Worm (Caenorhabditis elegans): ENCODE data around the gene srh-63.

The srh-63 gene

ce11 chrIV:14515162-14515561 is 8.5 kb upstream of the srh-63 start:
- TF ChIP-seq ceh-58 (GFP tag; IDR thresholded peaks at IDR 0.05) (no peak), unc-62 (GFP tag; optimal IDR thresholded peaks at IDR 0.05) (no peak), rpc-1 (optimal IDR thresholded peaks at IDR 0.05) (no peak), rpc-1 (tag; optimal IDR thresholded peaks at IDR 0.05) (peak; percentile 37), hsf-1 (GFP tag; IDR thresholded peaks at IDR 0.05) (no peak), lir-1 (GFP tag; conservative IDR thresholded peaks at IDR 0.05) (no peak), snpc-4 (GFP tag; optimal IDR thresholded peaks at IDR 0.05) (no peak), snpc-4 (tag; optimal IDR thresholded peaks at IDR 0.05) (peak in 1 of 4 experiments; percentile 74), hmg-1.2 (GFP tag; IDR thresholded peaks at IDR 0.05) (no peak), ekl-4 (GFP tag; IDR thresholded peaks at IDR 0.05) (no peak), attf-6 (GFP tag; IDR thresholded peaks at IDR 0.05) (0 out of 2 replicates have a peak, but pooled peaks have one; percentile 12), nhr-27 (tag; optimal IDR thresholded peaks at IDR 0.05) (no peak), cebp-2 (GFP tag; IDR thresholded peaks at IDR 0.05) (0 out of 2 replicates have a peak, but pooled peaks have one; percentile 49), pbrm-1 (GFP tag; IDR thresholded peaks at IDR 0.05) (no peak), F10E7.11 (tag; optimal IDR thresholded peaks at IDR 0.05) (no peak), ztf-3 (GFP tag; optimal IDR thresholded peaks at IDR 0.05) (no peak), lsy-27 (tag; optimal IDR thresholded peaks at IDR 0.05; ENCODE audit: borderline replicate concordance, insufficient read depth) (no peak)

DNA sequence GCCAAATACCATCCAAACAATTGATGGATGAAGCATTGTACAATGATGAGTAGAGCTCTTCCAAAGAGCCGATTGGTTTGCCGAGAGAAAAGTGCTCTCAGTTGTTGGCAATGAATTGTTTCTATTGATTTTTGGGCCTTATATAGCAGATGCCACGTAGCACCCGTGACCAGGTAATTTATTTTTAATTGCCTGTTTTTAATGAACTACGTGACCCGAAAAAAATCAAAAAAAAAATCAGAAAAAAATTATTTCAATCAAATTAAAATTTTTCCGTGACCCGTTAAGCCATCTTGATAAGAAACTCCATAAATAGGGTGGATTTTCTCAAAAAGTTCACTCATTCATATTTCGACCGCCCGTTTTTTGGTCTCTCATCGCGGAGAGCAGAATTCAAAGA is 4.2 kb upstream of the srh-63 start, which contains the start of the genes Y57G11A.2 and T27E7.1:
Gene Y57G11A.2, minus strand, starts transcription at position 101 of the 400 bp plus-strand sequence.
Gene T27E7.1, plus strand, starts transcription at position 337 of the 400 bp plus-strand sequence.
- TF ChIP-seq ets-4 (GFP tag; optimal IDR thresholded peaks at IDR 0.05) (no peak), ztf-3 (GFP tag; optimal IDR thresholded peaks at IDR 0.05) (no peak), lag-1 (GFP tag; IDR thresholded peaks at IDR 0.05) (no peak)

ce11 chrIV:14525272-14526162 is 1.8 kb downstream of the srh-63 start:
- peak; percentile 68 for TF ChIP-seq tbp1 (GFP tag; optimal IDR thresholded peaks at IDR 0.05)
- TF ChIP-seq ekl-4 (GFP tag; IDR thresholded peaks at IDR 0.05) = peak; percentile 78
- peak; percentile 43; the same call in 1 of the 2 replicates for TF ChIP-seq Y53F4B.3 (GFP tag; IDR thresholded peaks at IDR 0.05)
- peak; percentile 99 for TF ChIP-seq pbrm-1 (GFP tag; IDR thresholded peaks at IDR 0.05)
- TF ChIP-seq ceh-100 (GFP tag; IDR thresholded peaks at IDR 0.05) = peak; percentile 87
- peak; percentile 39; the same call in 1 of the 2 replicates for TF ChIP-seq B0019.2 (GFP tag; conservative IDR thresholded peaks at IDR 0.05)
- peak; percentile 57 for TF ChIP-seq madf-8 (GFP tag; conservative IDR thresholded peaks at IDR 0.05)
- TF ChIP-seq madf-3 (GFP tag; IDR thresholded peaks at IDR 0.05) = peak; percentile 75; the same call in 1 of the 2 replicates
- peak; percentile 77 for TF ChIP-seq nfyb-1 (GFP tag; IDR thresholded peaks at IDR 0.05)
- TF ChIP-seq lin-54 (GFP tag; optimal IDR thresholded peaks at IDR 0.05) = peak; percentile 26
- peak; percentile 66 for TF ChIP-seq mcd-1 (GFP tag; IDR thresholded peaks at IDR 0.05)
- peak; percentile 97 for TF ChIP-seq D2030.7 (GFP tag; IDR thresholded peaks at IDR 0.05)
- TF ChIP-seq rcor-1 (GFP tag; IDR thresholded peaks at IDR 0.05) = peak; percentile 88
- peak; percentile 100 for TF ChIP-seq attf-6 (GFP tag; IDR thresholded peaks at IDR 0.05)
- TF ChIP-seq F33H1.4 (GFP tag; IDR thresholded peaks at IDR 0.05) = peak; percentile 63
- TF ChIP-seq lsl-1 (GFP tag; optimal IDR thresholded peaks at IDR 0.05) = peak; percentile 44
- peak; percentile 80 for TF ChIP-seq hsf-1 (GFP tag; IDR thresholded peaks at IDR 0.05)
- peak; percentile 82; the same call in 1 of the 2 replicates for TF ChIP-seq ztf-28 (GFP tag; IDR thresholded peaks at IDR 0.05)
- 0 out of 2 replicates have a peak, but pooled peaks have one; percentile 10 for TF ChIP-seq F39B2.1 (GFP tag; IDR thresholded peaks at IDR 0.05)
- TF ChIP-seq cebp-2 (GFP tag; IDR thresholded peaks at IDR 0.05) = peak; percentile 91; the same call in 1 of the 2 replicates
- peak; percentile 88 for TF ChIP-seq madf-6 (GFP tag; IDR thresholded peaks at IDR 0.05)
- peak; percentile 72 for TF ChIP-seq Y56A3A.18 (GFP tag; IDR thresholded peaks at IDR 0.05)
- peak; percentile 81 for TF ChIP-seq snpc-1.1 (tag; optimal IDR thresholded peaks at IDR 0.05; ENCODE audit: insufficient read depth)
- TF ChIP-seq hmg-1.2 (GFP tag; IDR thresholded peaks at IDR 0.05) = peak; percentile 84
- peak; percentile 16 for TF ChIP-seq snpc-3.4 (tag; optimal IDR thresholded peaks at IDR 0.05)
- peak; percentile 62; the same call in 1 of the 2 replicates for TF ChIP-seq ceh-91 (GFP tag; IDR thresholded peaks at IDR 0.05)
- 0 out of 2 replicates have a peak, but pooled peaks have one; percentile 13 for TF ChIP-seq lir-1 (GFP tag; conservative IDR thresholded peaks at IDR 0.05)
- peak; percentile 33 for TF ChIP-seq xnd-1 (tag; optimal IDR thresholded peaks at IDR 0.05)
- TF ChIP-seq nfya-2 (GFP tag; IDR thresholded peaks at IDR 0.05) = 0 out of 2 replicates have a peak, but pooled peaks have one; percentile 55

Data from whole organism, young adult.